Worm (Caenorhabditis elegans) whole organism, late embryonic: ENCODE data around the gene tag-52.

ENCODE experiments used
- F13H6.1 ChIP-seq: sonication (generic microtip); optimal IDR thresholded peaks from 2 replicates; lab custom pipeline; 2016; ENCODE audit warnings: missing genetic modification characterization, missing compliant biosample characterization
- K09A11.1 ChIP-seq: sonication (generic microtip); optimal IDR thresholded peaks from 2 replicates; lab custom pipeline; 2017; ENCODE audit warnings: antibody characterized with exemption, mild to moderate bottlenecking, missing genetic modification characterization, missing compliant biosample characterization; ENCODE audit not compliant: insufficient read depth
- T23F11.4 ChIP-seq: fragments of 200-800 bp; sonication (Bioruptor generic); optimal IDR thresholded peaks from 2 replicates; lab custom pipeline; 2018; ENCODE audit warnings: mild to moderate bottlenecking, missing genetic modification characterization, missing compliant biosample characterization
- ama-1 ChIP-seq: fragments of 150-350 bp; optimal IDR thresholded peaks from 2 replicates; lab custom pipeline; 2014
- fax-1 ChIP-seq: sonication (generic microtip); optimal IDR thresholded peaks from 2 replicates; lab custom pipeline; 2016; ENCODE audit warnings: missing genotype, missing genetic modification characterization, missing compliant biosample characterization
- nfya-1 ChIP-seq: sonication (generic microtip); optimal IDR thresholded peaks from 2 replicates; lab custom pipeline; 2017; ENCODE audit warnings: missing genetic modification characterization, mild to moderate bottlenecking, missing compliant biosample characterization, antibody characterized with exemption, moderate library complexity
- nhr-11 ChIP-seq: fragments of 150-350 bp; optimal IDR thresholded peaks from 2 replicates; lab custom pipeline; 2014; ENCODE audit warnings: missing biosample characterization, missing genetic modification characterization
- ztf-16 ChIP-seq: sonication (generic microtip); optimal IDR thresholded peaks from 2 replicates; lab custom pipeline; 2017; ENCODE audit warnings: missing genetic modification characterization, missing compliant biosample characterization

DNA sequence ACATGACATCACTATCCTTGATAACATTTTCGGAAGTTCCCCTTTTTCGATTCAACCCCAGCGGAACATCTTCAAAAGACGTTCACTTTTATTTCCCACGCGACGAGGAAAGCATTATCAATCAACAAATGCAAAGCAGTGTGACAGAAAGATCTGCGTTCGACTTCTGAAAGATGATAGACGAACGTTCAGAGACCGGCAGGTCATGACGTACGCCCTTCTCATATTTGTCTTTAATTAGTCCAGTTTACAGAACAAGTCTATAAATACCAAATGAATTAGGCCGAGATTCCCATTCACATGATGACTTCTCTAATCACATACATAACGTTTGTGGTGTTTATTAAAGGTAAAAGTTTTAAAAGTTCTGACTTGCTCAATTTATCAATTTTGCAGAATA lies 23.7 kb downstream of the tag-52 start, which contains the start of gene R11G1.11:
- TF ChIP-seq fax-1 (tag; lab: Kevin White, UChicago) (no peak), ama-1 (lab: Kevin White, UChicago) (no peak), ztf-16 (no peak), nfya-1 (no peak), F13H6.1 (tag; lab: Kevin White, UChicago) (no peak), T23F11.4 (GFP tag; lab: Kevin White, UChicago) (no peak), nhr-11 (tag; lab: Kevin White, UChicago) (no peak), K09A11.1 (no peak)
